Worm (Caenorhabditis elegans) whole organism, L1 larva: ENCODE measurements around the gene C04F6.7.

ENCODE experiments used
- C34B4.2 ChIP-seq: sonication (generic microtip); optimal IDR thresholded peaks from 2 replicates; lab custom pipeline; 2017; ENCODE audit warnings: mild to moderate bottlenecking, missing genetic modification characterization, missing compliant biosample characterization
- Y116A8C.19 ChIP-seq: sonication (generic microtip); optimal IDR thresholded peaks from 2 replicates; lab custom pipeline; 2016; ENCODE audit warnings: missing compliant biosample characterization, missing genetic modification characterization, borderline replicate concordance
- alr-1 ChIP-seq: fragments of 200-800 bp; sonication (Bioruptor generic); optimal IDR thresholded peaks from 2 replicates; lab custom pipeline; 2018; ENCODE audit warnings: borderline replicate concordance, mild to moderate bottlenecking, missing genetic modification characterization, missing compliant biosample characterization
- ama-1 ChIP-seq: fragments of 150-350 bp; optimal IDR thresholded peaks from 2 replicates; lab custom pipeline; 2014
- blmp-1 ChIP-seq: fragments of 150-350 bp; optimal IDR thresholded peaks from 2 replicates; lab custom pipeline; 2014; ENCODE audit warnings: missing biosample characterization, missing genetic modification characterization
- ceh-8 ChIP-seq: fragments of 200-800 bp; sonication (Bioruptor generic); optimal IDR thresholded peaks from 2 replicates; lab custom pipeline; 2018; ENCODE audit warnings: mild to moderate bottlenecking, missing genetic modification characterization, moderate library complexity, missing compliant biosample characterization
- ceh-88 ChIP-seq: fragments of 200-800 bp; sonication (Bioruptor generic); IDR thresholded peaks from 2 replicates; pipeline ENCODE4 v1.3.6; 2022; ENCODE audit warnings: missing genetic modification characterization, missing compliant biosample characterization
- ceh-90 ChIP-seq: sonication (generic microtip); optimal IDR thresholded peaks from 2 replicates; lab custom pipeline; 2016; ENCODE audit warnings: missing genetic modification characterization, missing compliant biosample characterization
- ces-1 ChIP-seq: fragments of 150-350 bp; optimal IDR thresholded peaks from 2 replicates; lab custom pipeline; 2014; ENCODE audit warnings: missing biosample characterization, missing genetic modification reagents, missing genetic modification characterization
- dpl-1 ChIP-seq, 3 experiments: fragments of 150-350 bp in 2 of 3; sonication (generic microtip) in 1 of 3; optimal IDR thresholded peaks; 2 replicates each; lab custom pipeline; 2014 to 2017; ENCODE audit warnings: missing biosample characterization in 3 of 3, missing genetic modification characterization in 3 of 3, missing genetic modification reagents in 3 of 3
- dsc-1 ChIP-seq: sonication (generic microtip); optimal IDR thresholded peaks from 2 replicates; lab custom pipeline; 2016; ENCODE audit warnings: mild to moderate bottlenecking, missing genetic modification characterization, missing compliant biosample characterization
- efl-1 ChIP-seq, 4 experiments: fragments of 150-350 bp; optimal IDR thresholded peaks in 3 of 4; peaks in 1 of 4; 1 replicate in 1 of 4; 2 replicates in 3 of 4; lab custom pipeline; 2014; ENCODE audit warnings: missing biosample characterization in 2 of 4, missing genetic modification characterization in 2 of 4, missing genetic modification reagents in 2 of 4
- efl-3 ChIP-seq: fragments of 200-800 bp; sonication (Bioruptor generic); optimal IDR thresholded peaks from 2 replicates; lab custom pipeline; 2018; ENCODE audit warnings: mild to moderate bottlenecking, missing genetic modification characterization, missing compliant biosample characterization
- egl-13 ChIP-seq: sonication (generic microtip); optimal IDR thresholded peaks from 2 replicates; lab custom pipeline; 2016; ENCODE audit warnings: missing genotype, missing genetic modification reagents, missing genetic modification characterization, missing compliant biosample characterization
- ets-5 ChIP-seq: fragments of 200-800 bp; sonication (Bioruptor generic); IDR thresholded peaks from 2 replicates; pipeline ENCODE4 v1.3.6; 2022; ENCODE audit warnings: missing genetic modification characterization, missing compliant biosample characterization
- fkh-4 ChIP-seq: sonication (generic microtip); optimal IDR thresholded peaks from 2 replicates; lab custom pipeline; 2016; ENCODE audit warnings: missing compliant biosample characterization, missing genetic modification characterization, borderline replicate concordance
- grh-1 ChIP-seq: fragments of 200-800 bp; sonication (Bioruptor generic); IDR thresholded peaks from 2 replicates; pipeline ENCODE4 v1.3.6; 2022; ENCODE audit warnings: missing genetic modification reagents, missing genetic modification characterization, missing compliant biosample characterization
- hlh-17 ChIP-seq: fragments of 200-800 bp; sonication (Bioruptor generic); optimal IDR thresholded peaks from 2 replicates; lab custom pipeline; 2018; ENCODE audit warnings: missing genetic modification characterization, mild to moderate bottlenecking, missing compliant biosample characterization, moderate library complexity, borderline replicate concordance
- hpl-2 ChIP-seq: fragments of 150-350 bp; optimal IDR thresholded peaks from 2 replicates; lab custom pipeline; 2014; ENCODE audit warnings: missing biosample characterization, missing genetic modification reagents, missing genetic modification characterization
- irx-1 ChIP-seq: sonication (generic microtip); optimal IDR thresholded peaks from 2 replicates; lab custom pipeline; 2016; ENCODE audit warnings: missing genetic modification characterization, missing compliant biosample characterization
- isw-1 ChIP-seq: fragments of 200-800 bp; sonication (Bioruptor generic); IDR thresholded peaks from 2 replicates; pipeline ENCODE4 v1.3.6; 2022; ENCODE audit warnings: missing genetic modification characterization, missing compliant biosample characterization
- jun-1 ChIP-seq: fragments of 150-350 bp; optimal IDR thresholded peaks from 2 replicates; lab custom pipeline; 2014; ENCODE audit warnings: missing biosample characterization, missing genetic modification reagents, missing genetic modification characterization
- lin-13 ChIP-seq: fragments of 150-350 bp; optimal IDR thresholded peaks from 2 replicates; lab custom pipeline; 2014; ENCODE audit warnings: missing biosample characterization, missing genetic modification reagents, missing genetic modification characterization
- lin-14 ChIP-seq: fragments of 200-800 bp; sonication (Bioruptor generic); optimal IDR thresholded peaks from 2 replicates; lab custom pipeline; 2018; ENCODE audit warnings: mild to moderate bottlenecking, missing genetic modification characterization, moderate library complexity, missing compliant biosample characterization
- lin-35 ChIP-seq, 2 experiments: fragments of 150-350 bp; optimal IDR thresholded peaks; 2 replicates each; lab custom pipeline; 2014; ENCODE audit warnings: missing biosample characterization in 2 of 2, missing genetic modification characterization in 2 of 2, missing genetic modification reagents in 2 of 2
- lir-3 ChIP-seq: sonication (generic microtip); optimal IDR thresholded peaks from 2 replicates; lab custom pipeline; 2016; ENCODE audit warnings: mild to moderate bottlenecking, missing genetic modification characterization, moderate library complexity, missing compliant biosample characterization; ENCODE audit not compliant: poor library complexity
- lsy-2 ChIP-seq, 2 experiments: fragments of 150-350 bp; optimal IDR thresholded peaks; 2 replicates each; lab custom pipeline; 2014; ENCODE audit warnings: missing biosample characterization in 2 of 2, missing genetic modification characterization in 2 of 2
- mab-9 ChIP-seq: fragments of 200-800 bp; sonication (Bioruptor generic); IDR thresholded peaks from 2 replicates; pipeline ENCODE4 v1.3.6; 2022; ENCODE audit warnings: missing genetic modification reagents, missing genetic modification characterization, missing compliant biosample characterization
- mef-2 ChIP-seq: fragments of 150-350 bp; optimal IDR thresholded peaks from 2 replicates; lab custom pipeline; 2014; ENCODE audit warnings: missing biosample characterization, missing genetic modification characterization
- mep-1 ChIP-seq: fragments of 150-350 bp; optimal IDR thresholded peaks from 2 replicates; lab custom pipeline; 2014; ENCODE audit warnings: missing biosample characterization, missing genetic modification characterization
- nhr-20 ChIP-seq: sonication (generic microtip); optimal IDR thresholded peaks from 2 replicates; lab custom pipeline; 2016; ENCODE audit warnings: mild to moderate bottlenecking, missing genetic modification characterization, missing compliant biosample characterization
- nhr-237 ChIP-seq: fragments of 150-350 bp; optimal IDR thresholded peaks from 2 replicates; lab custom pipeline; 2014; ENCODE audit warnings: missing biosample characterization, missing genetic modification characterization
- nhr-71 ChIP-seq: sonication (generic microtip); optimal IDR thresholded peaks from 2 replicates; lab custom pipeline; 2016; ENCODE audit warnings: mild to moderate bottlenecking, missing genetic modification characterization, moderate library complexity, missing compliant biosample characterization
- nhr-77 ChIP-seq: fragments of 150-350 bp; optimal IDR thresholded peaks from 2 replicates; lab custom pipeline; 2014; ENCODE audit warnings: missing biosample characterization, missing genetic modification characterization
- pqm-1 ChIP-seq: sonication (generic microtip); optimal IDR thresholded peaks from 3 replicates; lab custom pipeline; 2017; ENCODE audit warnings: missing biosample characterization, missing genetic modification characterization
- skn-1 ChIP-seq: fragments of 150-350 bp; optimal IDR thresholded peaks from 2 replicates; lab custom pipeline; 2014; ENCODE audit warnings: missing biosample characterization, missing genetic modification characterization
- snpc-4 ChIP-seq: fragments of 150-350 bp; optimal IDR thresholded peaks from 2 replicates; lab custom pipeline; 2014; ENCODE audit warnings: missing biosample characterization, missing genetic modification characterization
- snu-23 ChIP-seq: sonication (generic microtip); optimal IDR thresholded peaks from 2 replicates; lab custom pipeline; 2016; ENCODE audit warnings: missing genetic modification characterization, missing compliant biosample characterization
- sup-37 ChIP-seq: fragments of 200-800 bp; sonication (Bioruptor generic); optimal IDR thresholded peaks from 2 replicates; lab custom pipeline; 2018; ENCODE audit warnings: mild to moderate bottlenecking, missing genetic modification characterization, missing compliant biosample characterization
- tlp-1 ChIP-seq: fragments of 150-350 bp; optimal IDR thresholded peaks from 2 replicates; lab custom pipeline; 2014; ENCODE audit warnings: missing biosample characterization, missing genetic modification characterization
- unc-130 ChIP-seq: fragments of 150-350 bp; optimal IDR thresholded peaks from 2 replicates; lab custom pipeline; 2017; ENCODE audit warnings: missing biosample characterization, missing genetic modification characterization, inconsistent platforms
- unc-86 ChIP-seq: sonication (generic microtip); optimal IDR thresholded peaks from 2 replicates; lab custom pipeline; 2016; ENCODE audit warnings: missing genetic modification characterization, missing compliant biosample characterization
- unc-98 ChIP-seq: fragments of 200-800 bp; sonication (Bioruptor generic); IDR thresholded peaks from 2 replicates; pipeline ENCODE4 v1.3.6; 2022; ENCODE audit warnings: missing genetic modification characterization, missing compliant biosample characterization
- vab-15 ChIP-seq: sonication (generic microtip); optimal IDR thresholded peaks from 2 replicates; lab custom pipeline; 2017; ENCODE audit warnings: missing genotype, mild to moderate bottlenecking, missing genetic modification characterization, missing compliant biosample characterization
- xbp-1 ChIP-seq: sonication (generic microtip); optimal IDR thresholded peaks from 2 replicates; lab custom pipeline; 2016; ENCODE audit warnings: missing genetic modification characterization, missing compliant biosample characterization
- zag-1 ChIP-seq: fragments of 150-350 bp; optimal IDR thresholded peaks from 2 replicates; lab custom pipeline; 2014; ENCODE audit warnings: missing biosample characterization, missing genetic modification characterization
- ztf-11 ChIP-seq, 2 experiments: sonication (generic microtip); optimal IDR thresholded peaks; 2 replicates each; lab custom pipeline; 2016 to 2017; ENCODE audit warnings: missing genetic modification characterization in 2 of 2, missing biosample characterization in 1 of 2, missing compliant biosample characterization in 1 of 2

Gene C04F6.7

ce11 chrX:3446011-3446410 is 27.0 kb upstream of the C04F6.7 start, which contains the start of gene ZK813.1:
TSS of gene ZK813.1 (plus strand) at chrX:3446311.
- TF ChIP-seq snpc-4 (tag; lab: Kevin White, UChicago): no peak
- no peak for TF ChIP-seq unc-86 (tag; lab: Kevin White, UChicago)
- no peak for TF ChIP-seq dpl-1 (GFP tag; optimal IDR thresholded peaks at IDR 0.05; lab: Kevin White, UChicago)
- no peak for TF ChIP-seq ceh-90 (tag; lab: Kevin White, UChicago)
- TF ChIP-seq dsc-1 (tag; lab: Kevin White, UChicago): no peak
- TF ChIP-seq unc-98 (GFP tag; lab: Robert Waterston, UW): no peak
- no peak for TF ChIP-seq mab-9
- no peak for TF ChIP-seq jun-1 (tag; lab: Kevin White, UChicago)
- no peak for TF ChIP-seq sup-37 (GFP tag; lab: Kevin White, UChicago)
- TF ChIP-seq Y116A8C.19 (tag; lab: Kevin White, UChicago): no peak
- TF ChIP-seq C34B4.2 (tag; lab: Kevin White, UChicago): no peak
- TF ChIP-seq hpl-2 (GFP tag; lab: Kevin White, UChicago): no peak
- no peak for TF ChIP-seq ama-1 (lab: Kevin White, UChicago)
- TF ChIP-seq lsy-2 (tag; optimal IDR thresholded peaks at IDR 0.05; lab: Kevin White, UChicago): no peak
- TF ChIP-seq nhr-71 (tag; lab: Kevin White, UChicago): no peak
- TF ChIP-seq ztf-11 (tag; optimal IDR thresholded peaks at IDR 0.05; lab: Kevin White, UChicago): no peak
- no peak for TF ChIP-seq nhr-77
- TF ChIP-seq lin-35 (GFP tag; optimal IDR thresholded peaks at IDR 0.05; lab: Kevin White, UChicago): no peak
- TF ChIP-seq ceh-8 (GFP tag; lab: Kevin White, UChicago): no peak

ce11 chrX:3444514-3444913 is 25.5 kb upstream of the C04F6.7 start, which contains the start of gene ZK813.7:
TSS of gene ZK813.7 (plus strand) at chrX:3444814.
- no peak for TF ChIP-seq lin-14 (GFP tag; lab: Kevin White, UChicago)
- TF ChIP-seq ets-5: no peak
- TF ChIP-seq lsy-2 (tag; optimal IDR thresholded peaks at IDR 0.05; lab: Kevin White, UChicago): no peak
- no peak for TF ChIP-seq mep-1 (tag; lab: Kevin White, UChicago)
- TF ChIP-seq nhr-237 (tag; lab: Kevin White, UChicago): no peak
- TF ChIP-seq unc-130 (tag; lab: Kevin White, UChicago): no peak
- TF ChIP-seq dpl-1 (GFP tag; optimal IDR thresholded peaks at IDR 0.05; lab: Kevin White, UChicago): no peak
- TF ChIP-seq lir-3 (tag; lab: Kevin White, UChicago): no peak
- no peak for TF ChIP-seq unc-86 (tag; lab: Kevin White, UChicago)
- no peak for TF ChIP-seq efl-1 (optimal IDR thresholded peaks at IDR 0.05; lab: Kevin White, UChicago)
- no peak for TF ChIP-seq efl-1 (GFP tag; optimal IDR thresholded peaks at IDR 0.05 in 1 of 2; lab: Kevin White, UChicago)
- no peak for TF ChIP-seq xbp-1 (tag; lab: Kevin White, UChicago)
- TF ChIP-seq blmp-1 (tag; lab: Kevin White, UChicago): no peak
- no peak for TF ChIP-seq hlh-17 (GFP tag; lab: Kevin White, UChicago)
- no peak for TF ChIP-seq tlp-1
- TF ChIP-seq mef-2 (tag; lab: Kevin White, UChicago): no peak
- no peak for TF ChIP-seq alr-1
- no peak for TF ChIP-seq egl-13 (tag; lab: Kevin White, UChicago)
- no peak for TF ChIP-seq C34B4.2 (tag; lab: Kevin White, UChicago)
- no peak for TF ChIP-seq fkh-4 (tag; lab: Kevin White, UChicago)

ce11 chrX:3443526-3443925 is 24.5 kb upstream of the C04F6.7 start, which contains the start of gene ZK813.2:
TSS of gene ZK813.2 (plus strand) at chrX:3443826.
- TF ChIP-seq snu-23 (GFP tag; lab: Kevin White, UChicago): no peak
- TF ChIP-seq lsy-2 (tag; optimal IDR thresholded peaks at IDR 0.05; lab: Kevin White, UChicago): no peak
- no peak for TF ChIP-seq skn-1 (tag; lab: Kevin White, UChicago)
- TF ChIP-seq grh-1 (GFP tag; lab: Robert Waterston, UW): no peak
- no peak for TF ChIP-seq efl-3 (GFP tag; lab: Kevin White, UChicago)
- TF ChIP-seq ces-1 (GFP tag; lab: Kevin White, UChicago): no peak
- TF ChIP-seq ceh-88 (GFP tag; lab: Robert Waterston, UW): no peak
- no peak for TF ChIP-seq pqm-1 (tag; lab: Kevin White, UChicago)
- no peak for TF ChIP-seq isw-1 (GFP tag; lab: Robert Waterston, UW)
- TF ChIP-seq unc-86 (tag; lab: Kevin White, UChicago): no peak
- TF ChIP-seq nhr-237 (tag; lab: Kevin White, UChicago): no peak
- TF ChIP-seq lin-13 (GFP tag; lab: Kevin White, UChicago): no peak
- TF ChIP-seq hpl-2 (GFP tag; lab: Kevin White, UChicago): no peak
- no peak for TF ChIP-seq nhr-71 (tag; lab: Kevin White, UChicago)
- no peak for TF ChIP-seq irx-1 (tag; lab: Kevin White, UChicago)
- TF ChIP-seq vab-15 (tag; lab: Kevin White, UChicago): no peak
- TF ChIP-seq nhr-20 (tag; lab: Kevin White, UChicago): no peak
- no peak for TF ChIP-seq mef-2 (tag; lab: Kevin White, UChicago)
- TF ChIP-seq zag-1 (tag; lab: Kevin White, UChicago): no peak
